Fruit fly (Drosophila melanogaster) whole organism, embryonic: ENCODE results near the gene Gr61a.

ENCODE experiments used
- Asciz ChIP-seq: fragments of 200-800 bp; sonication (Bioruptor generic); optimal IDR thresholded peaks from 2 replicates; lab custom pipeline; 2017; ENCODE audit warnings: missing biosample characterization, mild to moderate bottlenecking, missing genetic modification characterization, missing genetic modification reagents
- Atf-2 ChIP-seq: fragments of 200-800 bp; sonication (Bioruptor generic); optimal IDR thresholded peaks from 2 replicates; lab custom pipeline; 2016; ENCODE audit warnings: missing biosample characterization, missing genetic modification characterization
- B-H2 ChIP-seq: fragments of 200-800 bp; sonication (Bioruptor generic); optimal IDR thresholded peaks from 2 replicates; lab custom pipeline; 2018; ENCODE audit warnings: missing biosample characterization, mild to moderate bottlenecking, missing genetic modification characterization
- Bgb ChIP-seq: fragments of 200-800 bp; sonication (Bioruptor generic); IDR thresholded peaks from 2 replicates; pipeline ENCODE4 v1.3.6; 2022; ENCODE audit warnings: missing biosample characterization, missing genetic modification characterization; ENCODE audit not compliant: partially characterized antibody
- Blimp-1 ChIP-seq: fragments of 200-800 bp; sonication (Bioruptor generic); optimal IDR thresholded peaks from 3 replicates; lab custom pipeline; 2018; ENCODE audit warnings: missing biosample characterization, missing genetic modification characterization, mild to moderate bottlenecking, moderate library complexity, missing genetic modification reagents
- CG10366 ChIP-seq: fragments of 200-800 bp; sonication (Bioruptor generic); IDR thresholded peaks from 2 replicates; pipeline ENCODE4 v1.3.6; 2022; ENCODE audit warnings: missing biosample characterization, missing genetic modification characterization
- CG13624 ChIP-seq: fragments of 200-800 bp; sonication (Bioruptor generic); optimal IDR thresholded peaks from 2 replicates; lab custom pipeline; 2016; ENCODE audit warnings: missing biosample characterization, missing genetic modification characterization
- CG17612 ChIP-seq: fragments of 200-800 bp; sonication (Bioruptor generic); IDR thresholded peaks from 2 replicates; pipeline ENCODE4 v1.3.6; 2022; ENCODE audit warnings: missing biosample characterization, missing genetic modification characterization
- CG18011 ChIP-seq: fragments of 200-800 bp; sonication (Bioruptor generic); optimal IDR thresholded peaks from 2 replicates; lab custom pipeline; 2017; ENCODE audit warnings: missing biosample characterization, missing genetic modification characterization, mild to moderate bottlenecking, moderate library complexity, missing genotype
- CG18599 ChIP-seq: fragments of 200-800 bp; sonication (Bioruptor generic); optimal IDR thresholded peaks from 3 replicates; lab custom pipeline; 2017; ENCODE audit warnings: missing biosample characterization, missing genetic modification characterization, mild to moderate bottlenecking, moderate library complexity, missing genetic modification reagents
- CG2116 ChIP-seq: fragments of 200-800 bp; sonication (Bioruptor generic); optimal IDR thresholded peaks from 3 replicates; lab custom pipeline; 2018; ENCODE audit warnings: missing biosample characterization, mild to moderate bottlenecking, missing genetic modification characterization
- CG32767 ChIP-seq: fragments of 200-800 bp; sonication (Bioruptor generic); IDR thresholded peaks from 2 replicates; pipeline ENCODE4 v1.3.6; 2022; ENCODE audit warnings: missing biosample characterization, missing genetic modification characterization
- CG42726 ChIP-seq: fragments of 200-800 bp; sonication (Bioruptor generic); IDR thresholded peaks from 2 replicates; pipeline ENCODE4 v1.3.6; 2022; ENCODE audit warnings: missing biosample characterization, missing genetic modification characterization; ENCODE audit not compliant: partially characterized antibody
- CG6689 ChIP-seq: fragments of 200-800 bp; sonication (Bioruptor generic); IDR thresholded peaks from 2 replicates; pipeline ENCODE4 v1.3.6; 2022; ENCODE audit warnings: missing biosample characterization, missing genetic modification characterization
- CG6765 ChIP-seq: fragments of 200-800 bp; sonication (Bioruptor generic); optimal IDR thresholded peaks from 3 replicates; lab custom pipeline; 2017; ENCODE audit warnings: missing biosample characterization, mild to moderate bottlenecking, missing genetic modification characterization
- CG6791 ChIP-seq: fragments of 200-800 bp; sonication (Bioruptor generic); IDR thresholded peaks from 3 replicates; pipeline ENCODE4 v1.3.6; 2022; ENCODE audit warnings: missing biosample characterization, missing genetic modification characterization; ENCODE audit not compliant: partially characterized antibody
- CG6813 ChIP-seq: fragments of 200-800 bp; sonication (Bioruptor generic); optimal IDR thresholded peaks from 2 replicates; lab custom pipeline; 2017; ENCODE audit warnings: missing biosample characterization, missing genetic modification characterization, mild to moderate bottlenecking, moderate library complexity, missing genetic modification reagents
- Camta ChIP-seq: fragments of 200-800 bp; sonication (Bioruptor generic); optimal IDR thresholded peaks from 2 replicates; lab custom pipeline; 2016; ENCODE audit warnings: missing biosample characterization, missing genetic modification characterization
- Dip3 ChIP-seq: fragments of 200-800 bp; sonication (Bioruptor generic); optimal IDR thresholded peaks from 3 replicates; lab custom pipeline; 2016; ENCODE audit warnings: missing biosample characterization, missing genetic modification characterization
- Gsc ChIP-seq: fragments of 200-800 bp; sonication (Bioruptor generic); IDR thresholded peaks from 2 replicates; pipeline ENCODE4 v1.3.6; 2022; ENCODE audit warnings: missing biosample characterization, missing genetic modification characterization
- Nf-YC ChIP-seq: fragments of 200-800 bp; optimal IDR thresholded peaks from 3 replicates; lab custom pipeline; 2019; ENCODE audit warnings: missing biosample characterization, mild to moderate bottlenecking, missing genetic modification characterization, moderate library complexity
- Oaz ChIP-seq: fragments of 200-800 bp; sonication (Bioruptor generic); IDR thresholded peaks from 2 replicates; pipeline ENCODE4 v1.3.6; 2022; ENCODE audit warnings: missing biosample characterization, missing genetic modification characterization
- PHDP ChIP-seq: fragments of 200-800 bp; sonication (Bioruptor generic); optimal IDR thresholded peaks from 3 replicates; lab custom pipeline; 2018; ENCODE audit warnings: missing biosample characterization, mild to moderate bottlenecking, missing genetic modification characterization, moderate library complexity
- Poxn ChIP-seq: fragments of 200-800 bp; sonication (Bioruptor generic); IDR thresholded peaks from 2 replicates; pipeline ENCODE4 v1.3.6; 2022; ENCODE audit warnings: missing biosample characterization, missing genetic modification characterization
- Six4 ChIP-seq: fragments of 200-800 bp; sonication (Bioruptor generic); optimal IDR thresholded peaks from 2 replicates; lab custom pipeline; 2016; ENCODE audit warnings: missing biosample characterization, missing genetic modification characterization
- Spps ChIP-seq: fragments of 200-800 bp; sonication (Bioruptor generic); optimal IDR thresholded peaks from 2 replicates; lab custom pipeline; 2018; ENCODE audit warnings: missing biosample characterization, mild to moderate bottlenecking, missing genetic modification characterization
- ab ChIP-seq: fragments of 200-800 bp; sonication (Bioruptor generic); optimal IDR thresholded peaks from 2 replicates; lab custom pipeline; 2016; ENCODE audit warnings: missing biosample characterization, missing genetic modification characterization
- ac ChIP-seq: fragments of 200-800 bp; sonication (Bioruptor generic); optimal IDR thresholded peaks from 3 replicates; lab custom pipeline; 2017; ENCODE audit warnings: missing biosample characterization, mild to moderate bottlenecking, missing genetic modification characterization
- ara ChIP-seq: fragments of 200-800 bp; sonication (Bioruptor generic); IDR thresholded peaks from 2 replicates; pipeline ENCODE4 v1.3.6; 2022; ENCODE audit warnings: missing biosample characterization, missing genetic modification characterization
- chm ChIP-seq: fragments of 200-800 bp; sonication (Bioruptor generic); IDR thresholded peaks from 2 replicates; pipeline ENCODE4 v1.3.6; 2022; ENCODE audit warnings: missing biosample characterization, missing genetic modification characterization
- ci ChIP-seq: fragments of 200-800 bp; sonication (Bioruptor generic); IDR thresholded peaks from 3 replicates; pipeline ENCODE4 v1.3.6; 2022; ENCODE audit warnings: missing biosample characterization, missing genetic modification characterization
- dm ChIP-seq: fragments of 200-800 bp; sonication (Bioruptor generic); optimal IDR thresholded peaks from 3 replicates; lab custom pipeline; 2016; ENCODE audit warnings: missing biosample characterization, missing genetic modification characterization
- dmrt11E ChIP-seq: fragments of 200-800 bp; sonication (Bioruptor generic); optimal IDR thresholded peaks from 3 replicates; lab custom pipeline; 2018; ENCODE audit warnings: missing biosample characterization, mild to moderate bottlenecking, missing genetic modification characterization, moderate library complexity
- gcm2 ChIP-seq: fragments of 200-800 bp; sonication (Bioruptor generic); optimal IDR thresholded peaks from 2 replicates; lab custom pipeline; 2016; ENCODE audit warnings: missing biosample characterization, missing genetic modification characterization
- gfzf ChIP-seq: fragments of 200-800 bp; sonication (Bioruptor generic); optimal IDR thresholded peaks from 2 replicates; lab custom pipeline; 2016; ENCODE audit warnings: missing biosample characterization, mild to moderate bottlenecking, missing genetic modification characterization, moderate library complexity
- inv ChIP-seq: fragments of 200-800 bp; sonication (Bioruptor generic); IDR thresholded peaks from 2 replicates; pipeline ENCODE4 v1.3.6; 2022; ENCODE audit warnings: missing biosample characterization, missing genetic modification characterization; ENCODE audit not compliant: partially characterized antibody
- kay ChIP-seq: fragments of 200-800 bp; sonication (Bioruptor generic); optimal IDR thresholded peaks from 2 replicates; lab custom pipeline; 2016; ENCODE audit warnings: missing biosample characterization, missing genetic modification characterization
- klu ChIP-seq: fragments of 200-800 bp; sonication (Bioruptor generic); IDR thresholded peaks from 2 replicates; pipeline ENCODE4 v1.3.6; 2022; ENCODE audit warnings: missing biosample characterization, missing genetic modification characterization
- knrl ChIP-seq: fragments of 200-800 bp; sonication (Bioruptor generic); IDR thresholded peaks from 3 replicates; pipeline ENCODE4 v1.3.6; 2022; ENCODE audit warnings: missing biosample characterization, missing genetic modification characterization; ENCODE audit not compliant: partially characterized antibody
- nau ChIP-seq: fragments of 200-800 bp; sonication (Bioruptor generic); optimal IDR thresholded peaks from 3 replicates; lab custom pipeline; 2017; ENCODE audit warnings: missing biosample characterization, mild to moderate bottlenecking, missing genetic modification characterization, missing genetic modification reagents
- pan ChIP-seq, 4 experiments: fragments of >200 bp in 3 of 4; fragments of 200-800 bp in 1 of 4; sonication (Bioruptor generic) in 1 of 4; optimal IDR thresholded peaks in 3 of 4; IDR thresholded peaks in 1 of 4; 2 replicates each; pipeline versions ENCODE4 v1.3.6 to Lab custom; 2017 to 2022; ENCODE audit warnings: missing biosample characterization in 2 of 4, missing genetic modification characterization in 2 of 4, mixed read lengths in 1 of 4
- pb ChIP-seq: fragments of 200-800 bp; sonication (Bioruptor generic); optimal IDR thresholded peaks from 3 replicates; lab custom pipeline; 2016; ENCODE audit warnings: missing biosample characterization, missing genetic modification characterization
- pnt ChIP-seq: fragments of 200-800 bp; sonication (Bioruptor generic); optimal IDR thresholded peaks from 3 replicates; lab custom pipeline; 2016; ENCODE audit warnings: missing biosample characterization, missing genetic modification characterization
- repo ChIP-seq: fragments of 200-800 bp; sonication (Bioruptor generic); optimal IDR thresholded peaks from 2 replicates; lab custom pipeline; 2016; ENCODE audit warnings: missing biosample characterization, missing genetic modification characterization
- shn ChIP-seq: fragments of 200-800 bp; sonication (Bioruptor generic); optimal IDR thresholded peaks from 3 replicates; lab custom pipeline; 2016; ENCODE audit warnings: missing biosample characterization, missing genetic modification characterization
- toy ChIP-seq: fragments of 200-800 bp; sonication (Bioruptor generic); IDR thresholded peaks from 2 replicates; pipeline ENCODE4 v1.3.6; 2022; ENCODE audit warnings: missing biosample characterization, missing genetic modification characterization
- vvl ChIP-seq: fragments of 200-800 bp; sonication (Bioruptor generic); IDR thresholded peaks from 2 replicates; pipeline ENCODE4 v1.3.6; 2022; ENCODE audit warnings: missing biosample characterization, missing genetic modification characterization

The Gr61a gene

DNA sequence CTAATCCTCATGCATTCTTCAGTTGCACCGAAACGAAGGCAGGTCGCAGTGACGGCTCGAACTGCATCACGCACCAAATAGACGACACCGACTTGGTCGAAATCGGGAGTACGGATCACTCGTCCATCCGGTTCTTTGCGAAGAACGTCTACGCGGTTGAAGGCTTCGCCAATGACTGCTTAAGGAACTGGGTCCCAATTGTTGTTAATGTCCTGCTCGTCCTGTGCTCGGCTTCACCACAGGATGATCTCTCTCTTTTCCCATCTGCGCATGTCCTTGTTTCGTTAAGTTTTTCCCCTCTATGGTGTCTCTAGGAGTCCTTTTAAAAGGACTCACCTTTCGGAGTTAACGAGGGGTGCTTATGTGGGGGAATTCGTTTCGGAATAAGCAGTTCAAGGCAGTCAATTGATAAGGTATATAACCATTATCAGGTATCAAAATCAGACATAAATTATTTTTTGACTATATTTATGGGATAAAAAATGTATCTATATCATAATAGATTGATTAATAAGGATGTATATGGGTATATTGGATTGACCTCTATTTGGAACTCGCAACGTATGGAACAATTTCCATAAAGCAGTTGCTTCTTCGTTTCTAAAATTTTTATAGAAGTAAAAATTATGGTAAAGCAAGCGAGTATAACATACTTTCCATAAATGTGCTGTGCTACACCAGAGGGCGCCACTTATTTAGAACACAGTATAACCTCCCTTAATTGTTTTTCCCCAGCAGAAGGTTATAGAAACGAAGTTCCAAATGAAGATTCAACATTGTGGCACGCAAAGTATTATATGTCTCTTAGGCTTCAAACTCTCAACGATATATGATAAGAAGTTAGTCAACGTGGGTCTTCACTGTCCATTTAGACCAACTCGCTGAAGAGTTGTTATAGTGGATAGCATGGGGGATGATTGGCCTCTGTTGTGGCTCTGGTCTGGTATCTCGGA is 16.1 kb downstream of the Gr61a start, which contains the start of gene dpr20 (continued):
- peak; percentile 10 for TF ChIP-seq Asciz
- TF ChIP-seq dm (GFP tag; lab: Kevin White, UChicago), result peak; percentile 15
- TF ChIP-seq PHDP, result peak; percentile 80
- TF ChIP-seq ara (GFP tag; lab: Robert Waterston, UW), result peak; percentile 64
- TF ChIP-seq CG13624 (GFP tag; lab: Kevin White, UChicago), result peak; percentile 76
- peak; percentile 0 for TF ChIP-seq ab
- peak; percentile 66 for TF ChIP-seq klu (GFP tag; lab: Robert Waterston, UW)
- TF ChIP-seq Nf-YC, result peak; percentile 32
- peak; percentile 77 for TF ChIP-seq pb (GFP tag; lab: Kevin White, UChicago)
- peak; percentile 66; the same call in 1 of the 2 replicates for TF ChIP-seq toy (GFP tag; lab: Robert Waterston, UW)
- no peak for TF ChIP-seq kay (GFP tag; lab: Kevin White, UChicago)
- TF ChIP-seq ac, result peak; percentile 7
- TF ChIP-seq Atf-2, result peak; percentile 39
- TF ChIP-seq CG18011 (GFP tag; lab: Kevin White, UChicago), result peak; percentile 40
- peak; percentile 34 for TF ChIP-seq repo (GFP tag; lab: Kevin White, UChicago)
- TF ChIP-seq Spps (tag; lab: Kevin White, UChicago), result no peak
- TF ChIP-seq gcm2, result peak; percentile 17
- no peak for TF ChIP-seq inv (GFP tag; lab: Robert Waterston, UW)
- TF ChIP-seq CG18599, result peak; percentile 94
- no peak for TF ChIP-seq CG6791 (GFP tag; lab: Robert Waterston, UW)
- TF ChIP-seq nau, result no peak
- peak; percentile 38 for TF ChIP-seq Blimp-1 (GFP tag; lab: Kevin White, UChicago)
- peak; percentile 44 for TF ChIP-seq Six4 (GFP tag; lab: Kevin White, UChicago)
- peak; percentile 95 for TF ChIP-seq vvl (GFP tag; lab: Robert Waterston, UW)
- TF ChIP-seq CG6765 (GFP tag; lab: Kevin White, UChicago), result peak; percentile 45
- TF ChIP-seq Gsc, result no peak
- TF ChIP-seq B-H2 (GFP tag; lab: Kevin White, UChicago), result peak; percentile 92
- peak; percentile 46 for TF ChIP-seq CG6813
- TF ChIP-seq CG32767, result peak; percentile 79
- peak; percentile 56 for TF ChIP-seq pnt (GFP tag; lab: Kevin White, UChicago)
- TF ChIP-seq chm (GFP tag; lab: Robert Waterston, UW), result peak; percentile 68
- TF ChIP-seq shn (GFP tag; lab: Kevin White, UChicago), result peak; percentile 68
- TF ChIP-seq CG2116 (GFP tag; lab: Kevin White, UChicago), result no peak
- TF ChIP-seq Camta, result peak; percentile 65
- no peak; the same call in 2 of the 3 replicates for TF ChIP-seq knrl (GFP tag; lab: Robert Waterston, UW)
- TF ChIP-seq Bgb (GFP tag; lab: Robert Waterston, UW), result no peak
- TF ChIP-seq CG17612 (GFP tag; lab: Robert Waterston, UW), result peak; percentile 66; the same call in 1 of the 2 replicates
- TF ChIP-seq ci, result peak; percentile 93
- TF ChIP-seq CG10366, result peak; percentile 89
- TF ChIP-seq CG42726 (GFP tag; lab: Robert Waterston, UW), result no peak
- peak; percentile 43 for TF ChIP-seq dmrt11E (tag; lab: Kevin White, UChicago)
- no peak for TF ChIP-seq pan (optimal IDR thresholded peaks at IDR 0.05; lab: Kevin White, UChicago)
- TF ChIP-seq pan (GFP tag; optimal IDR thresholded peaks at IDR 0.05 in 1 of 2, IDR thresholded peaks at IDR 0.05 in 1 of 2), result peak in 1 of 2 experiments; percentile 93
- peak; percentile 72 for TF ChIP-seq Dip3 (GFP tag; lab: Kevin White, UChicago)
- TF ChIP-seq CG6689, result peak; percentile 73
- peak; percentile 70 for TF ChIP-seq Poxn (GFP tag; lab: Robert Waterston, UW)
- TF ChIP-seq Oaz (GFP tag; lab: Robert Waterston, UW), result peak; percentile 74
- TF ChIP-seq gfzf, result no peak
